Worm (Caenorhabditis elegans) whole organism, L4 larva: ENCODE results near the gene act-1.

ENCODE experiments used
- F10B5.3 ChIP-seq: sonication (generic microtip); optimal IDR thresholded peaks from 2 replicates; lab custom pipeline; 2016; ENCODE audit warnings: mild to moderate bottlenecking, missing genetic modification characterization, missing compliant biosample characterization
- F26F4.8 ChIP-seq: fragments of 200-800 bp; sonication (Bioruptor generic); conservative IDR thresholded peaks from 2 replicates; pipeline ENCODE4 v1.3.6; 2022; ENCODE audit warnings: missing genetic modification characterization, missing compliant biosample characterization
- F37D6.2 ChIP-seq: sonication (generic microtip); optimal IDR thresholded peaks from 2 replicates; lab custom pipeline; 2016; ENCODE audit warnings: mild to moderate bottlenecking, missing genetic modification characterization, missing compliant biosample characterization
- F44E2.7 ChIP-seq: fragments of 200-800 bp; sonication (Bioruptor generic); IDR thresholded peaks from 2 replicates; pipeline ENCODE4 v2.1.2; 2022; ENCODE audit warnings: missing genetic modification characterization, missing compliant biosample characterization
- Y105C5A.15 ChIP-seq: fragments of 200-800 bp; sonication (Bioruptor generic); IDR thresholded peaks from 2 replicates; pipeline ENCODE4 v1.3.6; 2022; ENCODE audit warnings: missing genetic modification characterization, missing compliant biosample characterization
- ZK337.2 ChIP-seq: fragments of 200-800 bp; sonication (Bioruptor generic); IDR thresholded peaks from 2 replicates; pipeline ENCODE4 v1.3.6; 2022; ENCODE audit warnings: missing genetic modification reagents, missing genetic modification characterization, missing compliant biosample characterization
- aha-1 ChIP-seq: fragments of 150-350 bp; peaks from one replicate; lab custom pipeline; 2014; ENCODE audit warnings: missing biosample characterization, missing genetic modification characterization
- aly-2 ChIP-seq: sonication (generic microtip); optimal IDR thresholded peaks from 2 replicates; lab custom pipeline; 2018; ENCODE audit warnings: missing biosample characterization, missing genetic modification characterization
- attf-4 ChIP-seq: sonication (generic microtip); optimal IDR thresholded peaks from 3 replicates; lab custom pipeline; 2017; ENCODE audit warnings: missing biosample characterization, missing genetic modification characterization
- ceh-20 ChIP-seq: fragments of 200-800 bp; sonication (Bioruptor generic); IDR thresholded peaks from 2 replicates; pipeline ENCODE4 v1.3.6; 2022; ENCODE audit warnings: missing genetic modification reagents, missing genetic modification characterization, missing compliant biosample characterization
- ceh-32 ChIP-seq: sonication (generic microtip); optimal IDR thresholded peaks from 2 replicates; lab custom pipeline; 2016; ENCODE audit warnings: mild to moderate bottlenecking, missing genetic modification characterization, missing compliant biosample characterization; ENCODE audit not compliant: poor library complexity
- ces-1 ChIP-seq: fragments of 150-350 bp; sonication (generic microtip); optimal IDR thresholded peaks from 4 replicates; lab custom pipeline; 2014; ENCODE audit warnings: missing biosample characterization, missing genetic modification reagents, missing genetic modification characterization
- cey-2 ChIP-seq: sonication (generic microtip); optimal IDR thresholded peaks from 3 replicates; lab custom pipeline; 2017; ENCODE audit warnings: missing genetic modification characterization, mild to moderate bottlenecking, missing compliant biosample characterization, antibody characterized with exemption, borderline replicate concordance; ENCODE audit not compliant: insufficient read depth
- daf-12 ChIP-seq: fragments of 150-350 bp; optimal IDR thresholded peaks from 2 replicates; lab custom pipeline; 2014; ENCODE audit warnings: missing biosample characterization, missing genetic modification reagents, missing genetic modification characterization
- daf-8 ChIP-seq: fragments of 200-800 bp; sonication (Bioruptor generic); IDR thresholded peaks from 2 replicates; pipeline ENCODE4 v1.3.6; 2022; ENCODE audit warnings: missing genetic modification characterization, missing compliant biosample characterization
- dmd-8 ChIP-seq: fragments of 200-800 bp; sonication (Bioruptor generic); IDR thresholded peaks from 2 replicates; pipeline ENCODE4 v1.3.6; 2022; ENCODE audit warnings: missing genetic modification characterization, missing compliant biosample characterization
- dmd-9 ChIP-seq: fragments of 200-800 bp; sonication (Bioruptor generic); IDR thresholded peaks from 2 replicates; pipeline ENCODE4 v1.3.6; 2022; ENCODE audit warnings: missing genetic modification reagents, missing genetic modification characterization, missing compliant biosample characterization
- dpl-1 ChIP-seq: fragments of 150-350 bp; optimal IDR thresholded peaks from 2 replicates; lab custom pipeline; 2014; ENCODE audit warnings: missing biosample characterization, missing genetic modification reagents, missing genetic modification characterization
- egl-43 ChIP-seq: fragments of 200-800 bp; sonication (Bioruptor generic); IDR thresholded peaks from 2 replicates; pipeline ENCODE4 v1.3.6; 2022; ENCODE audit warnings: missing genetic modification reagents, missing genetic modification characterization, missing compliant biosample characterization
- gei-8 ChIP-seq: fragments of 200-800 bp; sonication (Bioruptor generic); optimal IDR thresholded peaks from 2 replicates; lab custom pipeline; 2018; ENCODE audit warnings: mild to moderate bottlenecking, missing genetic modification characterization, missing compliant biosample characterization
- hif-1 ChIP-seq, 2 experiments: sonication (generic microtip); optimal IDR thresholded peaks; 2 replicates each; lab custom pipeline; 2016 to 2017; ENCODE audit warnings: missing compliant biosample characterization in 2 of 2, missing genetic modification characterization in 2 of 2, missing genetic modification reagents in 2 of 2, missing genotype in 2 of 2, mild to moderate bottlenecking in 1 of 2
- hlh-11 ChIP-seq: fragments of 200-800 bp; sonication (Bioruptor generic); optimal IDR thresholded peaks from 2 replicates; lab custom pipeline; 2018; ENCODE audit warnings: mild to moderate bottlenecking, missing genetic modification characterization, missing compliant biosample characterization
- lin-13 ChIP-seq: fragments of 150-350 bp; optimal IDR thresholded peaks from 2 replicates; lab custom pipeline; 2014; ENCODE audit warnings: missing biosample characterization, missing genetic modification reagents, missing genetic modification characterization
- lin-15B ChIP-seq: fragments of 150-350 bp; sonication (generic microtip); optimal IDR thresholded peaks from 3 replicates; lab custom pipeline; 2014; ENCODE audit warnings: missing biosample characterization, missing genetic modification characterization
- lin-29 ChIP-seq: fragments of 200-800 bp; sonication (Bioruptor generic); IDR thresholded peaks from 2 replicates; pipeline ENCODE4 v1.3.6; 2022; ENCODE audit warnings: missing genetic modification reagents, missing genetic modification characterization, missing compliant biosample characterization
- lin-38 ChIP-seq: fragments of 200-800 bp; sonication (Bioruptor generic); IDR thresholded peaks from 2 replicates; pipeline ENCODE4 v1.3.6; 2022; ENCODE audit warnings: missing genetic modification reagents, missing genetic modification characterization, missing compliant biosample characterization
- lin-39 ChIP-seq: fragments of 150-350 bp; optimal IDR thresholded peaks from 2 replicates; lab custom pipeline; 2014; ENCODE audit warnings: missing biosample characterization, missing genetic modification reagents, missing genetic modification characterization
- mdl-1 ChIP-seq, 2 experiments: fragments of 150-350 bp in 1 of 2; sonication (generic microtip) in 1 of 2; optimal IDR thresholded peaks; 2 replicates each; lab custom pipeline; 2014 to 2017; ENCODE audit warnings: missing biosample characterization in 2 of 2, missing genetic modification characterization in 2 of 2
- mdt-29 ChIP-seq: fragments of 200-800 bp; sonication (Bioruptor generic); IDR thresholded peaks from 2 replicates; pipeline ENCODE4 v1.3.6; 2022; ENCODE audit warnings: missing genetic modification reagents, missing genetic modification characterization, missing compliant biosample characterization
- mep-1 ChIP-seq: fragments of 150-350 bp; sonication (generic microtip); optimal IDR thresholded peaks from 3 replicates; lab custom pipeline; 2014; ENCODE audit warnings: missing biosample characterization, missing genetic modification characterization
- mes-2 ChIP-seq: sonication (generic microtip); optimal IDR thresholded peaks from 2 replicates; lab custom pipeline; 2016; ENCODE audit warnings: missing genotype, mild to moderate bottlenecking, missing genetic modification characterization, missing compliant biosample characterization; ENCODE audit not compliant: poor library complexity, severe bottlenecking
- nhr-102 ChIP-seq: sonication (generic microtip); optimal IDR thresholded peaks from 2 replicates; lab custom pipeline; 2016; ENCODE audit warnings: mild to moderate bottlenecking, missing genetic modification characterization, moderate library complexity, missing compliant biosample characterization
- nhr-25 ChIP-seq: sonication (generic microtip); optimal IDR thresholded peaks from 2 replicates; lab custom pipeline; 2017; ENCODE audit warnings: missing genetic modification characterization, mild to moderate bottlenecking, missing compliant biosample characterization, antibody characterized with exemption, moderate library complexity, borderline replicate concordance; ENCODE audit not compliant: insufficient read depth
- nhr-41 ChIP-seq: fragments of 200-800 bp; sonication (Bioruptor generic); IDR thresholded peaks from 2 replicates; pipeline ENCODE4 v1.3.6; 2022; ENCODE audit warnings: missing genetic modification reagents, missing genetic modification characterization, missing compliant biosample characterization
- nhr-42 ChIP-seq: fragments of 200-800 bp; sonication (Bioruptor generic); IDR thresholded peaks from 2 replicates; pipeline ENCODE4 v1.3.6; 2022; ENCODE audit warnings: missing genetic modification characterization, missing compliant biosample characterization
- nhr-6 ChIP-seq: fragments of 150-350 bp; optimal IDR thresholded peaks from 2 replicates; lab custom pipeline; 2014; ENCODE audit warnings: missing biosample characterization, missing genetic modification characterization
- php-3 ChIP-seq: fragments of 200-800 bp; sonication (Bioruptor generic); IDR thresholded peaks from 2 replicates; pipeline ENCODE4 v1.3.6; 2022; ENCODE audit warnings: missing genetic modification reagents, missing genetic modification characterization, missing compliant biosample characterization
- rbr-2 ChIP-seq: sonication (generic microtip); optimal IDR thresholded peaks from 2 replicates; lab custom pipeline; 2016; ENCODE audit warnings: missing genotype, missing genetic modification characterization, missing compliant biosample characterization
- saeg-2 ChIP-seq: fragments of 200-800 bp; sonication (Bioruptor generic); IDR thresholded peaks from 2 replicates; pipeline ENCODE4 v1.3.6; 2022; ENCODE audit warnings: missing genetic modification reagents, missing genetic modification characterization, missing compliant biosample characterization
- sdz-12 ChIP-seq: fragments of 200-800 bp; sonication (Bioruptor generic); optimal IDR thresholded peaks from 2 replicates; lab custom pipeline; 2018; ENCODE audit warnings: mild to moderate bottlenecking, missing genetic modification characterization, missing compliant biosample characterization
- snpc-4 ChIP-seq: fragments of 150-350 bp; optimal IDR thresholded peaks from 2 replicates; lab custom pipeline; 2014; ENCODE audit warnings: missing biosample characterization, missing genetic modification characterization
- spr-1 ChIP-seq: sonication (generic microtip); optimal IDR thresholded peaks from 2 replicates; lab custom pipeline; 2016; ENCODE audit warnings: mild to moderate bottlenecking, missing genetic modification characterization, missing compliant biosample characterization
- spr-3 ChIP-seq: fragments of 200-800 bp; sonication (Bioruptor generic); optimal IDR thresholded peaks from 2 replicates; lab custom pipeline; 2018; ENCODE audit warnings: mild to moderate bottlenecking, missing genetic modification characterization, missing compliant biosample characterization
- tag-97 ChIP-seq: fragments of 200-800 bp; sonication (Bioruptor generic); IDR thresholded peaks from 2 replicates; pipeline ENCODE4 v1.3.6; 2022; ENCODE audit warnings: missing genetic modification characterization, missing compliant biosample characterization
- tra-1 ChIP-seq: fragments of 200-800 bp; sonication (Bioruptor generic); IDR thresholded peaks from 2 replicates; pipeline ENCODE4 v1.3.6; 2022; ENCODE audit warnings: missing genetic modification reagents, missing genetic modification characterization, missing compliant biosample characterization
- unc-62 ChIP-seq, 3 experiments: fragments of 150-350 bp in 1 of 3; sonication (generic microtip); optimal IDR thresholded peaks in 2 of 3; peaks in 1 of 3; 1 replicate in 1 of 3; 2 replicates in 2 of 3; lab custom pipeline; 2014 to 2017; ENCODE audit warnings: missing biosample characterization in 3 of 3, missing genetic modification characterization in 3 of 3, missing genetic modification reagents in 3 of 3, missing genotype in 1 of 3
- zag-1 ChIP-seq: fragments of 150-350 bp; optimal IDR thresholded peaks from 2 replicates; lab custom pipeline; 2014; ENCODE audit warnings: missing biosample characterization, missing genetic modification characterization
- zfp-2 ChIP-seq: sonication (generic microtip); optimal IDR thresholded peaks from 2 replicates; lab custom pipeline; 2016; ENCODE audit warnings: mild to moderate bottlenecking, missing genetic modification characterization, missing compliant biosample characterization
- zip-2 ChIP-seq: fragments of 150-350 bp; optimal IDR thresholded peaks from 2 replicates; lab custom pipeline; 2014; ENCODE audit warnings: missing biosample characterization, missing genetic modification characterization
- ztf-7 ChIP-seq: fragments of 150-350 bp; optimal IDR thresholded peaks from 2 replicates; lab custom pipeline; 2014; ENCODE audit warnings: missing biosample characterization, missing genetic modification characterization

Gene act-1

ce11 chrV:11078104-11078724 lies 2.6 kb upstream of the act-1 start, which contains the start of gene act-2 (continued):
- TF ChIP-seq F44E2.7 (GFP tag; lab: Robert Waterston, UW) (no peak), lin-38 (GFP tag; lab: Robert Waterston, UW) (peak; percentile 94), ceh-20 (GFP tag; lab: Robert Waterston, UW) (no peak), daf-8 (GFP tag; lab: Robert Waterston, UW) (no peak), F26F4.8 (GFP tag; lab: Robert Waterston, UW) (no peak), mep-1 (peak; percentile 84), spr-1 (tag; lab: Kevin White, UChicago) (peak; percentile 37), unc-62 (GFP tag; optimal IDR thresholded peaks at IDR 0.05 in 1 of 2; lab: Kevin White, UChicago) (no peak), unc-62 (tag; optimal IDR thresholded peaks at IDR 0.05; lab: Kevin White, UChicago) (no peak), ztf-7 (no peak), lin-13 (GFP tag; lab: Kevin White, UChicago) (peak; percentile 28), php-3 (GFP tag; lab: Robert Waterston, UW) (no peak), tra-1 (GFP tag; lab: Robert Waterston, UW) (0 out of 2 replicates have a peak, but pooled peaks have one; percentile 45), saeg-2 (GFP tag; lab: Robert Waterston, UW) (no peak), dmd-8 (GFP tag; lab: Robert Waterston, UW) (no peak), rbr-2 (tag; lab: Kevin White, UChicago) (peak; percentile 72), ZK337.2 (GFP tag; lab: Robert Waterston, UW) (no peak), mdl-1 (tag; optimal IDR thresholded peaks at IDR 0.05; lab: Kevin White, UChicago) (peak in 1 of 2 experiments; percentile 69), dpl-1 (GFP tag; lab: Kevin White, UChicago) (peak; percentile 93), mes-2 (tag; lab: Kevin White, UChicago) (peak; percentile 76), mdt-29 (GFP tag; lab: Robert Waterston, UW) (0 out of 2 replicates have a peak, but pooled peaks have one; percentile 32), zfp-2 (tag; lab: Kevin White, UChicago) (peak; percentile 9), nhr-41 (GFP tag; lab: Robert Waterston, UW) (no peak), lin-39 (tag; lab: Kevin White, UChicago) (no peak), lin-15B (tag; lab: Kevin White, UChicago) (no peak), lin-29 (GFP tag; lab: Robert Waterston, UW) (no peak), gei-8 (GFP tag; lab: Kevin White, UChicago) (no peak), aly-2 (tag; lab: Kevin White, UChicago) (no peak), egl-43 (GFP tag; lab: Robert Waterston, UW) (0 out of 2 replicates have a peak, but pooled peaks have one; percentile 33), attf-4 (tag; lab: Kevin White, UChicago) (no peak), nhr-25 (tag; lab: Kevin White, UChicago) (peak; percentile 89), zag-1 (no peak), nhr-102 (no peak), tag-97 (GFP tag; lab: Robert Waterston, UW) (no peak), aha-1 (tag; lab: Kevin White, UChicago) (peak; percentile 97), nhr-42 (no peak), Y105C5A.15 (GFP tag; lab: Robert Waterston, UW) (no peak), hif-1 (tag; optimal IDR thresholded peaks at IDR 0.05; lab: Kevin White, UChicago) (peak in 1 of 2 experiments; percentile 44), dmd-9 (GFP tag; lab: Robert Waterston, UW) (no peak), ceh-32 (no peak), spr-3 (no peak), hlh-11 (tag; lab: Kevin White, UChicago) (peak; percentile 86), ces-1 (GFP tag; lab: Kevin White, UChicago) (no peak), zip-2 (tag; lab: Kevin White, UChicago) (no peak), snpc-4 (tag; lab: Kevin White, UChicago) (no peak), F37D6.2 (no peak), daf-12 (no peak), cey-2 (tag; lab: Kevin White, UChicago) (no peak), F10B5.3 (tag; lab: Kevin White, UChicago) (no peak), nhr-6 (peak; percentile 61), sdz-12 (GFP tag; lab: Kevin White, UChicago) (no peak)
